Fruit fly (Drosophila melanogaster): ENCODE measurements around the gene CG16965.
"Not testable (repeated sequence)": the region's sequence is repeated elsewhere in the genome, so short reads cannot be mapped to it uniquely, and the experiment has no call there.

- TF ChIP-seq CG8478, CTCF (optimal IDR thresholded peaks at IDR 0.05): not testable (repeated sequence)
These were observed 17.9 kb downstream of the CG16965 start, which contains the start of the genes CG18787 and Nfs1 for dm6 chr2L:11999240-11999704.

Data from S2 (cell line).